Fruit fly (Drosophila melanogaster): ENCODE data around the gene CG44954.

CG44954 gene

DNA sequence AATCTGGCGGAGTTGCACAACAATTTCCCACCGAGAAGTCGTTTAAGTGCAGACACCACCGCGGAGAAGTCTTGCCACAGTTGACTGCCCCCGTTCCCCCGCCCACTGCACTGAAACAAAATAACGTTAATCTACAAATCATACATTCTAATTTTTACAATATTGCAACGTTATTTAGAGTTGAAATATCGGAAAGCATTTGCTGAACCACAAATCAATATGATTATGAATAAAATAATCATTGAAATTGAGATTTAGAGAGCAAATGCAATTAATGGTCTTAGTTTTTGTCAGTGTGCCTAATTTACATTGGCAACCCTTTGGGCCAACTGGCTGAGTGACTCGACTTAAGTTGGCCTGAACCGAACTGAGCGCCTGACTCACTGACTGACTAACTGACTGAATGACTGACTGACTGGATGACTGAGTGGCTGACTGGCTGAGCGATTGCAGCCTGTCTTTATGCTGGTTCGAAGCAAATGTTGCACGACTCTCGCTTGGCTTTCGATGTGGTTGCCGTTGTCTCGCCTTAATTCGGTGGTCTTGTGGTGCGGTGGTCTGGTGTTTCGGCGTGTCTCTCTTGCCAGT, 51.1 kb downstream of the CG44954 start (continued):
- TF ChIP-seq slbo (GFP tag; IDR thresholded peaks at IDR 0.05) (peak; percentile 65), Dref (GFP tag; IDR thresholded peaks at IDR 0.05) (no peak), shn (GFP tag; optimal IDR thresholded peaks at IDR 0.05) (peak; percentile 13), CG2202 (tag; optimal IDR thresholded peaks at IDR 0.05) (peak; percentile 68), CG9727 (GFP tag; optimal IDR thresholded peaks at IDR 0.05) (peak; percentile 56), Max (GFP tag; optimal IDR thresholded peaks at IDR 0.05) (peak; percentile 41), onecut (GFP tag; IDR thresholded peaks at IDR 0.05) (peak; percentile 77), Mes4 (GFP tag; optimal IDR thresholded peaks at IDR 0.05) (peak; percentile 58), CG12744 (GFP tag; optimal IDR thresholded peaks at IDR 0.05) (peak; percentile 22), CG17912 (GFP tag; optimal IDR thresholded peaks at IDR 0.05) (no peak), BEAF-32 (GFP tag; optimal IDR thresholded peaks at IDR 0.05) (no peak), grau (tag; optimal IDR thresholded peaks at IDR 0.05) (peak; percentile 81), scrt (GFP tag; optimal IDR thresholded peaks at IDR 0.05) (no peak), CG16779 (GFP tag; IDR thresholded peaks at IDR 0.05) (no peak), pros (GFP tag; optimal IDR thresholded peaks at IDR 0.05) (peak; percentile 76), zen2 (GFP tag; IDR thresholded peaks at IDR 0.05; ENCODE audit: partially characterized antibody) (no peak), Xrp1 (GFP tag; IDR thresholded peaks at IDR 0.05) (peak; percentile 87), CG9437 (GFP tag; optimal IDR thresholded peaks at IDR 0.05) (peak; percentile 65), Lhr (GFP tag; optimal IDR thresholded peaks at IDR 0.05) (peak; percentile 41), vnd (GFP tag; IDR thresholded peaks at IDR 0.05; ENCODE audit: partially characterized antibody) (no peak), inv (GFP tag; IDR thresholded peaks at IDR 0.05; ENCODE audit: partially characterized antibody) (no peak), CG6272 (GFP tag; IDR thresholded peaks at IDR 0.05) (peak; percentile 57), HLH4C (GFP tag; IDR thresholded peaks at IDR 0.05; ENCODE audit: partially characterized antibody) (no peak), Optix (GFP tag; IDR thresholded peaks at IDR 0.05) (peak; percentile 72), CG7556 (GFP tag; optimal IDR thresholded peaks at IDR 0.05) (peak; percentile 82), Elba2 (GFP tag; optimal IDR thresholded peaks at IDR 0.05) (no peak), Asciz (GFP tag; optimal IDR thresholded peaks at IDR 0.05) (peak; percentile 78), dmrt11E (tag; optimal IDR thresholded peaks at IDR 0.05) (peak; percentile 81), CG11456 (GFP tag; IDR thresholded peaks at IDR 0.05) (peak; percentile 72; the same call in 2 of the 3 replicates), Myb (GFP tag; optimal IDR thresholded peaks at IDR 0.05) (no peak), ERR (GFP tag; optimal IDR thresholded peaks at IDR 0.05) (peak; percentile 45), CG17568 (GFP tag; optimal IDR thresholded peaks at IDR 0.05) (peak; percentile 56), kay (GFP tag; optimal IDR thresholded peaks at IDR 0.05) (peak; percentile 45), vfl (GFP tag; optimal IDR thresholded peaks at IDR 0.05) (no peak), jigr1 (GFP tag; IDR thresholded peaks at IDR 0.05) (0 out of 3 replicates have a peak, but pooled peaks have one; percentile 35), CG6854 (GFP tag; optimal IDR thresholded peaks at IDR 0.05) (peak; percentile 59), HmgZ (tag; optimal IDR thresholded peaks at IDR 0.05) (peak; percentile 66), stc (GFP tag; IDR thresholded peaks at IDR 0.05) (peak; percentile 77), ssp (GFP tag; IDR thresholded peaks at IDR 0.05) (peak; percentile 61; the same call in 1 of the 2 replicates), CG4360 (GFP tag; IDR thresholded peaks at IDR 0.05) (peak; percentile 26; the same call in 1 of the 2 replicates), corto (GFP tag; optimal IDR thresholded peaks at IDR 0.05) (peak; percentile 75), twi (tag; optimal IDR thresholded peaks at IDR 0.05) (no peak), tgo (GFP tag; IDR thresholded peaks at IDR 0.05) (peak; percentile 79), CrebB (tag; optimal IDR thresholded peaks at IDR 0.05) (peak; percentile 44), hth (optimal IDR thresholded peaks at IDR 0.05) (no peak), Med (GFP tag) (peak; percentile 85), CG13287 (GFP tag; IDR thresholded peaks at IDR 0.05; ENCODE audit: partially characterized antibody) (no peak), CG11093 (GFP tag; IDR thresholded peaks at IDR 0.05) (peak; percentile 72; the same call in 2 of the 3 replicates), nau (GFP tag; optimal IDR thresholded peaks at IDR 0.05) (no peak), CG12155 (GFP tag; optimal IDR thresholded peaks at IDR 0.05) (peak; percentile 48)
